Fruit fly (Drosophila melanogaster) whole organism, embryonic: ENCODE measurements around the gene nudC.

ENCODE experiments used
- Blimp-1 ChIP-seq: fragments of 200-800 bp; sonication (Bioruptor generic); optimal IDR thresholded peaks from 3 replicates; lab custom pipeline; 2018; ENCODE audit warnings: missing biosample characterization, missing genetic modification characterization, mild to moderate bottlenecking, moderate library complexity, missing genetic modification reagents
- BtbVII ChIP-seq: fragments of 200-800 bp; sonication (Bioruptor generic); optimal IDR thresholded peaks from 3 replicates; lab custom pipeline; 2017; ENCODE audit warnings: missing biosample characterization, mild to moderate bottlenecking, missing genetic modification characterization
- CG10209 ChIP-seq: fragments of 200-800 bp; sonication (Bioruptor generic); optimal IDR thresholded peaks from 3 replicates; lab custom pipeline; 2017; ENCODE audit warnings: missing biosample characterization, mild to moderate bottlenecking, missing genetic modification characterization, missing genetic modification reagents
- CG10654 ChIP-seq: fragments of 200-800 bp; sonication (Bioruptor generic); optimal IDR thresholded peaks from 2 replicates; lab custom pipeline; 2016; ENCODE audit warnings: missing biosample characterization, missing genetic modification characterization
- CG10979 ChIP-seq: fragments of 200-800 bp; sonication (Bioruptor generic); optimal IDR thresholded peaks from 2 replicates; lab custom pipeline; 2018; ENCODE audit warnings: missing biosample characterization, mild to moderate bottlenecking, missing genetic modification characterization, moderate library complexity
- CG11504 ChIP-seq: fragments of 200-800 bp; sonication (Bioruptor generic); optimal IDR thresholded peaks from 3 replicates; lab custom pipeline; 2019; ENCODE audit warnings: missing biosample characterization, mild to moderate bottlenecking, missing genetic modification characterization, moderate library complexity
- CG12391 ChIP-seq: fragments of 200-800 bp; sonication (Bioruptor generic); optimal IDR thresholded peaks from 3 replicates; lab custom pipeline; 2018; ENCODE audit warnings: missing biosample characterization, mild to moderate bottlenecking, missing genetic modification characterization, moderate library complexity
- CG13424 ChIP-seq: fragments of 200-800 bp; sonication (Bioruptor generic); optimal IDR thresholded peaks from 2 replicates; lab custom pipeline; 2019; ENCODE audit warnings: missing biosample characterization, mild to moderate bottlenecking, missing genetic modification characterization, moderate library complexity
- CG14667 ChIP-seq: fragments of 200-800 bp; sonication (Bioruptor generic); IDR thresholded peaks from 2 replicates; pipeline ENCODE4 v1.3.6; 2022; ENCODE audit warnings: missing biosample characterization, missing genetic modification characterization
- CG15073 ChIP-seq: fragments of 200-800 bp; sonication (Bioruptor generic); optimal IDR thresholded peaks from 2 replicates; lab custom pipeline; 2016; ENCODE audit warnings: missing biosample characterization, missing genetic modification characterization
- CG1529 ChIP-seq: fragments of 200-800 bp; sonication (Bioruptor generic); optimal IDR thresholded peaks from 3 replicates; lab custom pipeline; 2018; ENCODE audit warnings: missing biosample characterization, missing genetic modification characterization
- CG17328 ChIP-seq: fragments of 200-800 bp; sonication (Bioruptor generic); IDR thresholded peaks from 2 replicates; pipeline ENCODE4 v1.3.6; 2022; ENCODE audit warnings: missing biosample characterization, missing genetic modification characterization
- CG17568 ChIP-seq: fragments of 200-800 bp; sonication (Bioruptor generic); optimal IDR thresholded peaks from 2 replicates; lab custom pipeline; 2018; ENCODE audit warnings: missing biosample characterization, mild to moderate bottlenecking, missing genetic modification characterization, moderate library complexity
- CG1832 ChIP-seq: fragments of 200-800 bp; sonication (Bioruptor generic); optimal IDR thresholded peaks from 2 replicates; lab custom pipeline; 2017; ENCODE audit warnings: missing biosample characterization, mild to moderate bottlenecking, missing genetic modification characterization, inconsistent platforms
- CG18764 ChIP-seq: fragments of 200-800 bp; sonication (Bioruptor generic); optimal IDR thresholded peaks from 3 replicates; lab custom pipeline; 2016; ENCODE audit warnings: missing biosample characterization, missing genetic modification characterization
- CG31224 ChIP-seq: fragments of 200-800 bp; sonication (Bioruptor generic); IDR thresholded peaks from 2 replicates; pipeline ENCODE4 v1.3.6; 2022; ENCODE audit warnings: missing biosample characterization, missing genetic modification characterization
- CG34224 ChIP-seq: fragments of 200-800 bp; sonication (Bioruptor generic); IDR thresholded peaks from 3 replicates; pipeline ENCODE4 v1.3.6; 2022; ENCODE audit warnings: missing biosample characterization, missing genetic modification characterization; ENCODE audit not compliant: partially characterized antibody
- CG3847 ChIP-seq: fragments of 200-800 bp; sonication (Bioruptor generic); IDR thresholded peaks from 2 replicates; pipeline ENCODE4 v1.3.6; 2022; ENCODE audit warnings: missing biosample characterization, missing genetic modification characterization
- CG42726 ChIP-seq: fragments of 200-800 bp; sonication (Bioruptor generic); IDR thresholded peaks from 2 replicates; pipeline ENCODE4 v1.3.6; 2022; ENCODE audit warnings: missing biosample characterization, missing genetic modification characterization; ENCODE audit not compliant: partially characterized antibody
- CG4328 ChIP-seq: fragments of 200-800 bp; sonication (Bioruptor generic); optimal IDR thresholded peaks from 3 replicates; lab custom pipeline; 2017; ENCODE audit warnings: missing biosample characterization, missing genetic modification reagents, missing genetic modification characterization
- CG4820 ChIP-seq: fragments of 200-800 bp; sonication (Bioruptor generic); optimal IDR thresholded peaks from 3 replicates; lab custom pipeline; 2016; ENCODE audit warnings: missing biosample characterization, missing genetic modification characterization
- CG4854 ChIP-seq: fragments of 200-800 bp; sonication (Bioruptor generic); optimal IDR thresholded peaks from 2 replicates; lab custom pipeline; 2016; ENCODE audit warnings: missing biosample characterization, missing genetic modification characterization, inconsistent platforms
- CG7839 ChIP-seq: fragments of 200-800 bp; sonication (Bioruptor generic); optimal IDR thresholded peaks from 3 replicates; lab custom pipeline; 2018; ENCODE audit warnings: missing biosample characterization, mild to moderate bottlenecking, missing genetic modification characterization, moderate library complexity
- CG8478 ChIP-seq: fragments of >200 bp; optimal IDR thresholded peaks from 2 replicates; lab custom pipeline; 2018
- CG9727 ChIP-seq: fragments of 200-800 bp; sonication (Bioruptor generic); optimal IDR thresholded peaks from 3 replicates; lab custom pipeline; 2017; ENCODE audit warnings: missing biosample characterization, mild to moderate bottlenecking, missing genetic modification characterization
- CG9932 ChIP-seq: fragments of 200-800 bp; sonication (Bioruptor generic); IDR thresholded peaks from 2 replicates; pipeline ENCODE4 v1.3.6; 2022; ENCODE audit warnings: missing biosample characterization, missing genetic modification characterization
- Dfd ChIP-seq, 2 experiments: fragments of >200 bp; optimal IDR thresholded peaks; 2 replicates each; lab custom pipeline; 2017; ENCODE audit warnings: missing biosample characterization in 2 of 2, missing genetic modification characterization in 2 of 2
- Pdp1 ChIP-seq, 2 experiments: fragments of 200-800 bp; sonication (Bioruptor generic); optimal IDR thresholded peaks; 3 replicates each; lab custom pipeline; 2016; ENCODE audit warnings: missing biosample characterization in 2 of 2, missing genetic modification characterization in 2 of 2, mild to moderate bottlenecking in 1 of 2, moderate library complexity in 1 of 2
- Poxn ChIP-seq: fragments of 200-800 bp; sonication (Bioruptor generic); IDR thresholded peaks from 2 replicates; pipeline ENCODE4 v1.3.6; 2022; ENCODE audit warnings: missing biosample characterization, missing genetic modification characterization
- Side ChIP-seq: fragments of 200-800 bp; sonication (Bioruptor generic); optimal IDR thresholded peaks from 2 replicates; lab custom pipeline; 2016; ENCODE audit warnings: missing biosample characterization, missing genetic modification characterization
- al ChIP-seq: fragments of 200-800 bp; sonication (Bioruptor generic); IDR thresholded peaks from 2 replicates; pipeline ENCODE4 v1.3.6; 2022; ENCODE audit warnings: missing biosample characterization, missing genetic modification characterization
- bbx ChIP-seq: fragments of 200-800 bp; sonication (Bioruptor generic); IDR thresholded peaks from 2 replicates; pipeline ENCODE4 v1.3.6; 2022; ENCODE audit warnings: missing biosample characterization, missing genetic modification characterization; ENCODE audit not compliant: partially characterized antibody
- cg ChIP-seq: fragments of 200-800 bp; sonication (Bioruptor generic); optimal IDR thresholded peaks from 3 replicates; lab custom pipeline; 2019; ENCODE audit warnings: missing biosample characterization, mild to moderate bottlenecking, missing genetic modification characterization, moderate library complexity
- chif ChIP-seq, 2 experiments: fragments of 200-800 bp; sonication (Bioruptor generic); optimal IDR thresholded peaks; 3 replicates each; lab custom pipeline; 2016; ENCODE audit warnings: missing biosample characterization in 2 of 2, missing genetic modification characterization in 2 of 2
- en ChIP-seq: fragments of 200-800 bp; sonication (Bioruptor generic); optimal IDR thresholded peaks from 2 replicates; lab custom pipeline; 2016; ENCODE audit warnings: missing biosample characterization, missing genetic modification characterization
- ftz-f1 ChIP-seq: fragments of 200-800 bp; sonication (Bioruptor generic); optimal IDR thresholded peaks from 2 replicates; lab custom pipeline; 2016; ENCODE audit warnings: missing biosample characterization, missing genetic modification characterization
- gem ChIP-seq: fragments of 200-800 bp; sonication (Bioruptor generic); optimal IDR thresholded peaks from 2 replicates; lab custom pipeline; 2019; ENCODE audit warnings: missing biosample characterization, mild to moderate bottlenecking, missing genetic modification characterization, moderate library complexity
- grn ChIP-seq: fragments of 200-800 bp; sonication (Bioruptor generic); optimal IDR thresholded peaks from 3 replicates; lab custom pipeline; 2017; ENCODE audit warnings: missing biosample characterization, missing genetic modification characterization
- gsb-n ChIP-seq: fragments of 200-800 bp; sonication (Bioruptor generic); optimal IDR thresholded peaks from 3 replicates; lab custom pipeline; 2018; ENCODE audit warnings: missing biosample characterization, mild to moderate bottlenecking, missing genetic modification characterization
- hbn ChIP-seq: fragments of 200-800 bp; sonication (Bioruptor generic); IDR thresholded peaks from 2 replicates; pipeline ENCODE4 v1.3.6; 2022; ENCODE audit warnings: missing biosample characterization, missing genetic modification characterization; ENCODE audit not compliant: partially characterized antibody
- hkb ChIP-seq, 2 experiments: fragments of 200-800 bp in 1 of 2; fragments of >200 bp in 1 of 2; sonication (Bioruptor generic) in 1 of 2; IDR thresholded peaks in 1 of 2; optimal IDR thresholded peaks in 1 of 2; 2 replicates each; pipeline versions ENCODE4 v1.3.6 to Lab custom; 2017 to 2022; ENCODE audit warnings: missing biosample characterization in 1 of 2, missing genetic modification characterization in 1 of 2
- ind ChIP-seq: fragments of 200-800 bp; sonication (Bioruptor generic); optimal IDR thresholded peaks from 3 replicates; lab custom pipeline; 2016; ENCODE audit warnings: missing biosample characterization, missing genetic modification characterization
- lilli ChIP-seq: fragments of 200-800 bp; sonication (Bioruptor generic); optimal IDR thresholded peaks from 3 replicates; lab custom pipeline; 2016; ENCODE audit warnings: missing biosample characterization, missing genetic modification characterization
- nau ChIP-seq: fragments of 200-800 bp; sonication (Bioruptor generic); optimal IDR thresholded peaks from 3 replicates; lab custom pipeline; 2017; ENCODE audit warnings: missing biosample characterization, mild to moderate bottlenecking, missing genetic modification characterization, missing genetic modification reagents
- pnt ChIP-seq: fragments of 200-800 bp; sonication (Bioruptor generic); optimal IDR thresholded peaks from 3 replicates; lab custom pipeline; 2016; ENCODE audit warnings: missing biosample characterization, missing genetic modification characterization
- pros ChIP-seq: fragments of 200-800 bp; sonication (Bioruptor generic); optimal IDR thresholded peaks from 3 replicates; lab custom pipeline; 2019; ENCODE audit warnings: missing biosample characterization, mild to moderate bottlenecking, missing genetic modification characterization, moderate library complexity
- slbo ChIP-seq: fragments of 200-800 bp; sonication (Bioruptor generic); IDR thresholded peaks from 2 replicates; pipeline ENCODE4 v1.3.6; 2022; ENCODE audit warnings: missing biosample characterization, missing genetic modification characterization
- slp2 ChIP-seq: fragments of 200-800 bp; sonication (Bioruptor generic); optimal IDR thresholded peaks from 2 replicates; lab custom pipeline; 2016; ENCODE audit warnings: missing biosample characterization, missing genetic modification characterization
- so ChIP-seq: fragments of 200-800 bp; sonication (Bioruptor generic); IDR thresholded peaks from 3 replicates; pipeline ENCODE4 v1.3.6; 2022; ENCODE audit warnings: missing biosample characterization, missing genetic modification characterization
- tll ChIP-seq, 2 experiments: fragments of 200-800 bp in 1 of 2; fragments of >200 bp in 1 of 2; sonication (Bioruptor generic) in 1 of 2; optimal IDR thresholded peaks; 2 replicates each; lab custom pipeline; 2017 to 2019; ENCODE audit warnings: missing biosample characterization in 2 of 2, missing genetic modification characterization in 2 of 2, mild to moderate bottlenecking in 1 of 2, moderate library complexity in 1 of 2
- twi ChIP-seq: fragments of 200-800 bp; optimal IDR thresholded peaks from 2 replicates; lab custom pipeline; 2019; ENCODE audit warnings: missing biosample characterization, mild to moderate bottlenecking, missing genetic modification characterization, moderate library complexity

The nudC gene

dm6 chr3L:16796603-16797002 lies 8.2 kb upstream of the nudC start (continued):
- TF ChIP-seq CG9932 (GFP tag; lab: Robert Waterston, UW) (no peak), CG3847 (GFP tag; lab: Robert Waterston, UW) (no peak), hbn (no peak), Pdp1 (GFP tag; optimal IDR thresholded peaks at IDR 0.05; lab: Kevin White, UChicago) (no peak), pros (GFP tag; lab: Kevin White, UChicago) (no peak), BtbVII (GFP tag; lab: Kevin White, UChicago) (no peak), Side (GFP tag; lab: Kevin White, UChicago) (no peak), Blimp-1 (no peak), grn (GFP tag; lab: Kevin White, UChicago) (no peak), CG12391 (tag; lab: Kevin White, UChicago) (no peak), en (GFP tag; lab: Kevin White, UChicago) (no peak), CG8478 (lab: Kevin White, UChicago) (no peak), CG13424 (no peak), al (GFP tag; lab: Robert Waterston, UW) (no peak), gsb-n (no peak), CG17328 (no peak), so (GFP tag; lab: Robert Waterston, UW) (no peak), CG14667 (no peak), Poxn (GFP tag; lab: Robert Waterston, UW) (no peak), gem (tag; lab: Kevin White, UChicago) (no peak), nau (GFP tag; lab: Kevin White, UChicago) (no peak), cg (GFP tag; lab: Kevin White, UChicago) (no peak), CG4820 (GFP tag; lab: Kevin White, UChicago) (no peak), CG1529 (GFP tag; lab: Kevin White, UChicago) (no peak), ftz-f1 (GFP tag; lab: Kevin White, UChicago) (no peak), pnt (no peak), slp2 (GFP tag; lab: Kevin White, UChicago) (no peak), CG4854 (GFP tag; lab: Kevin White, UChicago) (no peak), hkb (optimal IDR thresholded peaks at IDR 0.05; lab: Kevin White, UChicago) (no peak), hkb (GFP tag; IDR thresholded peaks at IDR 0.05; lab: Robert Waterston, UW) (0 out of 2 replicates have a peak, but pooled peaks have one; percentile 29), CG17568 (GFP tag; lab: Kevin White, UChicago) (no peak), CG10209 (no peak), CG10654 (GFP tag; lab: Kevin White, UChicago) (no peak), CG11504 (no peak), CG42726 (GFP tag; lab: Robert Waterston, UW) (no peak), bbx (GFP tag; lab: Robert Waterston, UW) (no peak), CG31224 (no peak), slbo (GFP tag; lab: Robert Waterston, UW) (peak; percentile 29; the same call in 1 of the 2 replicates), twi (tag; lab: Kevin White, UChicago) (no peak), CG1832 (GFP tag; lab: Kevin White, UChicago) (no peak), CG7839 (no peak), CG10979 (no peak), CG18764 (no peak), CG15073 (GFP tag; lab: Kevin White, UChicago) (no peak), ind (no peak), CG4328 (GFP tag; lab: Kevin White, UChicago) (no peak), CG9727 (GFP tag; lab: Kevin White, UChicago) (no peak), lilli (no peak), Dfd (GFP tag; optimal IDR thresholded peaks at IDR 0.05; lab: Kevin White, UChicago) (no peak), CG34224 (GFP tag; lab: Robert Waterston, UW) (no peak), tll (GFP tag; optimal IDR thresholded peaks at IDR 0.05; lab: Kevin White, UChicago) (no peak), chif (GFP tag; optimal IDR thresholded peaks at IDR 0.05; lab: Kevin White, UChicago) (peak in 1 of 2 experiments; percentile 16)
